Worm (Caenorhabditis elegans) whole organism, midembryonic: ENCODE results near the gene gur-4.

ENCODE experiments used
- T22C8.4 ChIP-seq: fragments of 200-800 bp; sonication (Bioruptor generic); IDR thresholded peaks from 2 replicates; pipeline ENCODE4 v1.3.6; 2022; ENCODE audit warnings: missing genetic modification characterization, missing compliant biosample characterization
- cog-1 ChIP-seq: sonication (generic microtip); optimal IDR thresholded peaks from 2 replicates; lab custom pipeline; 2016; ENCODE audit warnings: missing genetic modification characterization, missing compliant biosample characterization
- flt-1 ChIP-seq: fragments of 200-800 bp; sonication (Bioruptor generic); IDR thresholded peaks from 2 replicates; pipeline ENCODE4 v1.3.6; 2022; ENCODE audit warnings: missing genetic modification characterization, missing compliant biosample characterization
- klf-2 ChIP-seq: fragments of 200-800 bp; sonication (Bioruptor generic); conservative IDR thresholded peaks from 2 replicates; pipeline ENCODE4 v1.3.6; 2022; ENCODE audit warnings: missing genetic modification reagents, missing genetic modification characterization, missing compliant biosample characterization
- med-1 ChIP-seq: sonication (generic microtip); optimal IDR thresholded peaks from 2 replicates; lab custom pipeline; 2017; ENCODE audit warnings: missing genetic modification characterization, mild to moderate bottlenecking, missing compliant biosample characterization, antibody characterized with exemption, missing genetic modification reagents; ENCODE audit not compliant: insufficient read depth
- ref-1 ChIP-seq: fragments of 200-800 bp; sonication (Bioruptor generic); conservative IDR thresholded peaks from 2 replicates; pipeline ENCODE4 v1.3.6; 2022; ENCODE audit warnings: missing genetic modification reagents, missing genetic modification characterization, missing compliant biosample characterization
- tab-1 ChIP-seq: fragments of 200-800 bp; sonication (Bioruptor generic); IDR thresholded peaks from 2 replicates; pipeline ENCODE4 v1.3.6; 2022; ENCODE audit warnings: missing genetic modification characterization, missing compliant biosample characterization
- ztf-23 ChIP-seq: fragments of 200-800 bp; sonication (Bioruptor generic); IDR thresholded peaks from 2 replicates; pipeline ENCODE4 v1.3.6; 2022; ENCODE audit warnings: missing genetic modification reagents, missing genetic modification characterization, missing compliant biosample characterization
- ztf-29 ChIP-seq: fragments of 200-800 bp; sonication (Bioruptor generic); IDR thresholded peaks from 2 replicates; pipeline ENCODE4 v1.3.6; 2022; ENCODE audit warnings: missing genetic modification reagents, missing genetic modification characterization, missing compliant biosample characterization

DNA sequence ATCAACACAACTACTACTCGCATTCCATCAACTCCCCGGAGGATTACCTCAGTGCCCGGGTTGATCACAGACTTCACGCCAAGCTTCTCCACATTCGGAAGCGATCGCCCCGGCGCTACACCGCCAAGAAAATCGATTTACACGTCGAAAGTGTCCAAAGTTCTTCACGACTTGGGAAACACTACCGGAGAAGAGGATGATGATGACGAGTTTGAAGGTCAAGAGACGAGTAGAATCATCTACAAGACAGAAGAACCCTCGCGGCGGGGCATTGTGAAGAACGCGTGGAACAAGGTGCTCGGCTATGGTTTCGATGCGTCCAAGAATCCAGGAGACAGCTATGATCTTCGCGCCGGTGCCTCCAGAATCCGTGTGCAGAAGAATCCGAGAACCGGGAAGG is 40.5 kb upstream of the gur-4 start:
- TF ChIP-seq flt-1 (GFP tag; lab: Robert Waterston, UW) (no peak), ztf-29 (GFP tag; lab: Robert Waterston, UW) (no peak), med-1 (GFP tag; lab: Kevin White, UChicago) (no peak), ztf-23 (GFP tag; lab: Robert Waterston, UW) (no peak), cog-1 (no peak), ref-1 (GFP tag; lab: Robert Waterston, UW) (no peak), T22C8.4 (no peak), klf-2 (GFP tag; lab: Robert Waterston, UW) (no peak), tab-1 (GFP tag; lab: Robert Waterston, UW) (no peak)
